Worm (Caenorhabditis elegans) whole organism, midembryonic: ENCODE measurements around the gene lec-10.
A peak's percentile ranks its signal among the peaks of the same experiment; 100 is the strongest.

Source experiments
- T22C8.4 ChIP-seq: fragments of 200-800 bp; sonication (Bioruptor generic); IDR thresholded peaks from 2 replicates; pipeline ENCODE4 v1.3.6; 2022; ENCODE audit warnings: missing genetic modification characterization, missing compliant biosample characterization
- cog-1 ChIP-seq: sonication (generic microtip); optimal IDR thresholded peaks from 2 replicates; lab custom pipeline; 2016; ENCODE audit warnings: missing genetic modification characterization, missing compliant biosample characterization
- flt-1 ChIP-seq: fragments of 200-800 bp; sonication (Bioruptor generic); IDR thresholded peaks from 2 replicates; pipeline ENCODE4 v1.3.6; 2022; ENCODE audit warnings: missing genetic modification characterization, missing compliant biosample characterization
- klf-2 ChIP-seq: fragments of 200-800 bp; sonication (Bioruptor generic); conservative IDR thresholded peaks from 2 replicates; pipeline ENCODE4 v1.3.6; 2022; ENCODE audit warnings: missing genetic modification reagents, missing genetic modification characterization, missing compliant biosample characterization
- med-1 ChIP-seq: sonication (generic microtip); optimal IDR thresholded peaks from 2 replicates; lab custom pipeline; 2017; ENCODE audit warnings: missing genetic modification characterization, mild to moderate bottlenecking, missing compliant biosample characterization, antibody characterized with exemption, missing genetic modification reagents; ENCODE audit not compliant: insufficient read depth
- ref-1 ChIP-seq: fragments of 200-800 bp; sonication (Bioruptor generic); conservative IDR thresholded peaks from 2 replicates; pipeline ENCODE4 v1.3.6; 2022; ENCODE audit warnings: missing genetic modification reagents, missing genetic modification characterization, missing compliant biosample characterization
- tab-1 ChIP-seq: fragments of 200-800 bp; sonication (Bioruptor generic); IDR thresholded peaks from 2 replicates; pipeline ENCODE4 v1.3.6; 2022; ENCODE audit warnings: missing genetic modification characterization, missing compliant biosample characterization
- ztf-23 ChIP-seq: fragments of 200-800 bp; sonication (Bioruptor generic); IDR thresholded peaks from 2 replicates; pipeline ENCODE4 v1.3.6; 2022; ENCODE audit warnings: missing genetic modification reagents, missing genetic modification characterization, missing compliant biosample characterization
- ztf-29 ChIP-seq: fragments of 200-800 bp; sonication (Bioruptor generic); IDR thresholded peaks from 2 replicates; pipeline ENCODE4 v1.3.6; 2022; ENCODE audit warnings: missing genetic modification reagents, missing genetic modification characterization, missing compliant biosample characterization

The lec-10 gene

ce11 chrV:6458302-6458998 lies 30.5 kb downstream of the lec-10 start:
- no peak for TF ChIP-seq ztf-23 (GFP tag; lab: Robert Waterston, UW)
- TF ChIP-seq T22C8.4 (GFP tag; lab: Robert Waterston, UW), result no peak
- no peak for TF ChIP-seq ref-1
- no peak for TF ChIP-seq med-1 (GFP tag; lab: Kevin White, UChicago)
- no peak for TF ChIP-seq klf-2 (GFP tag; lab: Robert Waterston, UW)
- no peak for TF ChIP-seq tab-1 (GFP tag; lab: Robert Waterston, UW)
- no peak for TF ChIP-seq ztf-29 (GFP tag; lab: Robert Waterston, UW)
- no peak for TF ChIP-seq cog-1
- TF ChIP-seq flt-1 (GFP tag; lab: Robert Waterston, UW), result no peak

ce11 chrV:6456903-6457302 lies 32.0 kb downstream of the lec-10 start:
- no peak for TF ChIP-seq tab-1 (GFP tag; lab: Robert Waterston, UW)
- TF ChIP-seq flt-1 (GFP tag; lab: Robert Waterston, UW), result no peak
- TF ChIP-seq cog-1, result no peak
- no peak for TF ChIP-seq T22C8.4 (GFP tag; lab: Robert Waterston, UW)
- TF ChIP-seq ztf-29 (GFP tag; lab: Robert Waterston, UW), result no peak
- no peak for TF ChIP-seq med-1 (GFP tag; lab: Kevin White, UChicago)
- TF ChIP-seq klf-2 (GFP tag; lab: Robert Waterston, UW), result no peak
- TF ChIP-seq ref-1, result no peak

DNA sequence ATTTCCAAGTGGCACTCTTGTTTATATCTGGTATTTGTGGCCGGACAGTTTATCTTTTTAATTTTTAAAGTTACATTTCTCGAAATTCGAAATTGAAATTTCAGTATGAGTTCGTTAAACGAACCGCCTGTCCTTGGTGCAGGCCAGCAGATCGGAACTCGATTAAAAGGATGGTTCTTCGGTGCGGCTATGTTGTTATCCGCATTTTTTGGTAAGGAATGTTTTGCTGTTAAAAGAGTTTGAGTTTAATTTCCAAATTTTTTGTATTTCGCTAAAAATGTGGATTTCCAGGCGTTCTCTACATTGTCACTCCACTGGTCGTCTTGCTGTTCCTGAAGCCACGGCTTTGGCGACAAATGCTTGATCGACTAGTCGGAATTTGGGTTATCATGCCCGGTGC lies 35.8 kb downstream of the lec-10 start, which contains the start of gene acl-9:
Gene acl-9 (plus strand): TSS at position 105 of the 400 bp plus-strand sequence.
- TF ChIP-seq ztf-29 (GFP tag; lab: Robert Waterston, UW) (no peak), med-1 (GFP tag; lab: Kevin White, UChicago) (no peak), flt-1 (GFP tag; lab: Robert Waterston, UW) (no peak), cog-1 (no peak), ztf-23 (GFP tag; lab: Robert Waterston, UW) (no peak), klf-2 (GFP tag; lab: Robert Waterston, UW) (no peak), tab-1 (GFP tag; lab: Robert Waterston, UW) (no peak), T22C8.4 (GFP tag; lab: Robert Waterston, UW) (no peak), ref-1 (no peak)

ce11 chrV:6450129-6451011 lies 38.5 kb downstream of the lec-10 start, which contains the start of gene acl-8:
TSS of gene acl-8 (plus strand) at chrV:6450870.
- TF ChIP-seq ztf-23 (GFP tag; lab: Robert Waterston, UW), result 0 out of 2 replicates have a peak, but pooled peaks have one; percentile 9
- no peak for TF ChIP-seq klf-2 (GFP tag; lab: Robert Waterston, UW)

ce11 chrV:6448356-6448755 lies 40.6 kb downstream of the lec-10 start, which contains the start of gene fbxa-196:
TSS of gene fbxa-196 (plus strand) at chrV:6448656.
- no peak for TF ChIP-seq med-1 (GFP tag; lab: Kevin White, UChicago)

ce11 chrV:6442037-6442436 lies 46.9 kb downstream of the lec-10 start, which contains the start of gene T05H4.3:
TSS of gene T05H4.3 (plus strand) at chrV:6442337.
- no peak for TF ChIP-seq cog-1

- TF ChIP-seq cog-1 (no peak), ztf-29 (GFP tag; lab: Robert Waterston, UW) (no peak)
Observed at ce11 chrV:6441613-6442012, 47.3 kb downstream of the lec-10 start, which contains the start of gene T05H4.15. TSS of gene T05H4.15 (minus strand) at chrV:6441713.

DNA sequence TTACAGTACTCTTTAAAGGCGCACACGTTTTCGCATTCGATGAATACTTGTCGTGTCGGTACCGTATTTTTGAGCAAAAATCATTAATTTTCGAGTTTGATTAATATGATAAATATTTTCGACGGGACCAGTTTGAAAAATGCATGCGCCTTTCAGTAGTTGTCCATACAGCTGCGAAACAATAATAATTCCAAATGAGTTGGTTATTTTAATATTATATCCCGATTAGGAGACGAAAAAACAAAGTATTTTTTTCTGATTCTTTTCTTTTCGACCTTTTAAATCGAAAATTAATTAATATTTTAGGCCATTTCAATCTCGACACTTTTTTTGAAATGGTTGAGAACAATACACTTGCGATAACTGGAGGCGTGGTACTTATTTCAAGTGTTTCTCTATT lies 50.3 kb downstream of the lec-10 start, which contains the start of gene T05H4.4:
Gene T05H4.4 (plus strand): TSS at position 301 of the 400 bp plus-strand sequence.
- TF ChIP-seq T22C8.4 (GFP tag; lab: Robert Waterston, UW) (no peak), flt-1 (GFP tag; lab: Robert Waterston, UW) (no peak)
